Fruit fly (Drosophila melanogaster) whole organism, embryonic: ENCODE data around the gene Piezo.

Experiments used
- BtbVII ChIP-seq: fragments of 200-800 bp; sonication (Bioruptor generic); optimal IDR thresholded peaks from 3 replicates; lab custom pipeline; 2017; ENCODE audit warnings: missing biosample characterization, mild to moderate bottlenecking, missing genetic modification characterization
- C15 ChIP-seq: fragments of 200-800 bp; sonication (Bioruptor generic); IDR thresholded peaks from 3 replicates; pipeline ENCODE4 v1.3.6; 2022; ENCODE audit warnings: missing biosample characterization, missing genetic modification characterization
- CG10543 ChIP-seq: fragments of 200-800 bp; sonication (Bioruptor generic); optimal IDR thresholded peaks from 3 replicates; lab custom pipeline; 2017; ENCODE audit warnings: missing biosample characterization, mild to moderate bottlenecking, missing genetic modification characterization, moderate library complexity
- CG12236 ChIP-seq: fragments of 200-800 bp; sonication (Bioruptor generic); optimal IDR thresholded peaks from 2 replicates; lab custom pipeline; 2016; ENCODE audit warnings: missing biosample characterization, missing genetic modification characterization
- CG12391 ChIP-seq: fragments of 200-800 bp; sonication (Bioruptor generic); optimal IDR thresholded peaks from 3 replicates; lab custom pipeline; 2018; ENCODE audit warnings: missing biosample characterization, mild to moderate bottlenecking, missing genetic modification characterization, moderate library complexity
- CG13894 ChIP-seq: fragments of 200-800 bp; sonication (Bioruptor generic); optimal IDR thresholded peaks from 3 replicates; lab custom pipeline; 2018; ENCODE audit warnings: missing biosample characterization, mild to moderate bottlenecking, missing genetic modification characterization, moderate library complexity
- CG14014 ChIP-seq: fragments of 200-800 bp; sonication (Bioruptor generic); IDR thresholded peaks from 2 replicates; pipeline ENCODE4 v1.3.6; 2022; ENCODE audit warnings: missing biosample characterization, missing genetic modification characterization
- CG14441 ChIP-seq: fragments of 200-800 bp; sonication (Bioruptor generic); IDR thresholded peaks from 2 replicates; pipeline ENCODE4 v1.3.6; 2022; ENCODE audit warnings: missing biosample characterization, missing genetic modification characterization
- CG17186 ChIP-seq: fragments of 200-800 bp; sonication (Bioruptor generic); optimal IDR thresholded peaks from 3 replicates; lab custom pipeline; 2017; ENCODE audit warnings: missing biosample characterization, missing genetic modification reagents, missing genetic modification characterization
- CG18262 ChIP-seq: fragments of 200-800 bp; optimal IDR thresholded peaks from 3 replicates; lab custom pipeline; 2019; ENCODE audit warnings: missing biosample characterization, mild to moderate bottlenecking, missing genetic modification characterization, moderate library complexity
- CG33557 ChIP-seq: fragments of 200-800 bp; sonication (Bioruptor generic); optimal IDR thresholded peaks from 2 replicates; lab custom pipeline; 2019; ENCODE audit warnings: missing biosample characterization, mild to moderate bottlenecking, missing genetic modification characterization, moderate library complexity
- CG6765 ChIP-seq: fragments of 200-800 bp; sonication (Bioruptor generic); optimal IDR thresholded peaks from 3 replicates; lab custom pipeline; 2017; ENCODE audit warnings: missing biosample characterization, mild to moderate bottlenecking, missing genetic modification characterization
- CG7357 ChIP-seq: fragments of 200-800 bp; sonication (Bioruptor generic); IDR thresholded peaks from 3 replicates; pipeline ENCODE4 v1.3.6; 2022; ENCODE audit warnings: missing biosample characterization, missing genetic modification characterization
- CG7745 ChIP-seq: fragments of 200-800 bp; sonication (Bioruptor generic); optimal IDR thresholded peaks from 2 replicates; lab custom pipeline; 2018; ENCODE audit warnings: missing biosample characterization, mild to moderate bottlenecking, missing genetic modification characterization, moderate library complexity
- CG7786 ChIP-seq: fragments of 200-800 bp; sonication (Bioruptor generic); optimal IDR thresholded peaks from 2 replicates; lab custom pipeline; 2016; ENCODE audit warnings: missing biosample characterization, missing genetic modification characterization
- CG8478 ChIP-seq: fragments of >200 bp; optimal IDR thresholded peaks from 2 replicates; lab custom pipeline; 2018
- CG9437 ChIP-seq: fragments of 200-800 bp; sonication (Bioruptor generic); optimal IDR thresholded peaks from 2 replicates; lab custom pipeline; 2018; ENCODE audit warnings: missing biosample characterization, mild to moderate bottlenecking, missing genetic modification characterization
- CG9817 ChIP-seq: fragments of 200-800 bp; sonication (Bioruptor generic); optimal IDR thresholded peaks from 2 replicates; lab custom pipeline; 2018; ENCODE audit warnings: missing biosample characterization, mild to moderate bottlenecking, missing genetic modification characterization, moderate library complexity
- Camta ChIP-seq: fragments of 200-800 bp; sonication (Bioruptor generic); optimal IDR thresholded peaks from 2 replicates; lab custom pipeline; 2016; ENCODE audit warnings: missing biosample characterization, missing genetic modification characterization
- CkIIα-i1 ChIP-seq: fragments of 200-800 bp; sonication (Bioruptor generic); IDR thresholded peaks from 2 replicates; pipeline ENCODE4 v1.3.6; 2022; ENCODE audit warnings: missing biosample characterization, missing genetic modification characterization
- ERR ChIP-seq: fragments of 200-800 bp; sonication (Bioruptor generic); optimal IDR thresholded peaks from 2 replicates; lab custom pipeline; 2016; ENCODE audit warnings: missing biosample characterization, missing genetic modification characterization
- Fer2 ChIP-seq: fragments of 200-800 bp; sonication (Bioruptor generic); optimal IDR thresholded peaks from 2 replicates; lab custom pipeline; 2018; ENCODE audit warnings: missing biosample characterization, mild to moderate bottlenecking, missing genetic modification characterization, moderate library complexity
- HLH4C ChIP-seq: fragments of 200-800 bp; sonication (Bioruptor generic); IDR thresholded peaks from 3 replicates; pipeline ENCODE4 v1.3.6; 2022; ENCODE audit warnings: missing biosample characterization, missing genetic modification characterization; ENCODE audit not compliant: partially characterized antibody
- MBD-R2 ChIP-seq: fragments of 200-800 bp; sonication (Bioruptor generic); IDR thresholded peaks from 2 replicates; pipeline ENCODE4 v1.3.6; 2022; ENCODE audit warnings: missing biosample characterization, missing genetic modification characterization
- Med ChIP-seq: fragments of 200-800 bp; sonication (Bioruptor generic); peaks from one replicate; lab custom pipeline; 2016; ENCODE audit warnings: missing biosample characterization, missing genetic modification characterization, mild to moderate bottlenecking, inconsistent platforms, moderate library complexity
- Side ChIP-seq: fragments of 200-800 bp; sonication (Bioruptor generic); optimal IDR thresholded peaks from 2 replicates; lab custom pipeline; 2016; ENCODE audit warnings: missing biosample characterization, missing genetic modification characterization
- Spps ChIP-seq: fragments of 200-800 bp; sonication (Bioruptor generic); optimal IDR thresholded peaks from 2 replicates; lab custom pipeline; 2018; ENCODE audit warnings: missing biosample characterization, mild to moderate bottlenecking, missing genetic modification characterization
- Sry-δ ChIP-seq: fragments of 200-800 bp; sonication (Bioruptor generic); optimal IDR thresholded peaks from 2 replicates; lab custom pipeline; 2016; ENCODE audit warnings: missing biosample characterization, missing genetic modification characterization
- Taf1 ChIP-seq: fragments of 200-800 bp; sonication (Bioruptor generic); IDR thresholded peaks from 2 replicates; pipeline ENCODE4 v1.3.6; 2022; ENCODE audit warnings: missing biosample characterization, missing genetic modification characterization
- Trl ChIP-seq, 3 experiments: fragments of >200 bp in 2 of 3; fragments of 200-800 bp in 1 of 3; sonication (Bioruptor generic) in 1 of 3; optimal IDR thresholded peaks; 2 replicates in 1 of 3; 3 replicates in 2 of 3; lab custom pipeline; 2016 to 2017; ENCODE audit warnings: missing biosample characterization in 1 of 3, missing genetic modification characterization in 1 of 3
- Xbp1 ChIP-seq: fragments of 200-800 bp; sonication (Bioruptor generic); optimal IDR thresholded peaks from 3 replicates; lab custom pipeline; 2016; ENCODE audit warnings: missing biosample characterization, mild to moderate bottlenecking, missing genetic modification characterization
- ase ChIP-seq: fragments of 200-800 bp; sonication (Bioruptor generic); IDR thresholded peaks from 3 replicates; pipeline ENCODE4 v1.3.6; 2022; ENCODE audit warnings: missing biosample characterization, missing genetic modification characterization
- bab2 ChIP-seq: fragments of 200-800 bp; sonication (Bioruptor generic); optimal IDR thresholded peaks from 2 replicates; lab custom pipeline; 2016; ENCODE audit warnings: missing biosample characterization, missing genetic modification characterization
- bcd ChIP-seq: fragments of 200-800 bp; sonication (Bioruptor generic); optimal IDR thresholded peaks from 2 replicates; lab custom pipeline; 2017; ENCODE audit warnings: missing biosample characterization, mild to moderate bottlenecking, missing genetic modification characterization
- cg ChIP-seq: fragments of 200-800 bp; sonication (Bioruptor generic); optimal IDR thresholded peaks from 3 replicates; lab custom pipeline; 2019; ENCODE audit warnings: missing biosample characterization, mild to moderate bottlenecking, missing genetic modification characterization, moderate library complexity
- dpn ChIP-seq, 2 experiments: fragments of 200-800 bp; sonication (Bioruptor generic); optimal IDR thresholded peaks; 3 replicates each; lab custom pipeline; 2016; ENCODE audit warnings: missing biosample characterization in 2 of 2, missing genetic modification characterization in 2 of 2
- ewg ChIP-seq: fragments of 200-800 bp; sonication (Bioruptor generic); optimal IDR thresholded peaks from 3 replicates; lab custom pipeline; 2017; ENCODE audit warnings: mild to moderate bottlenecking, missing biosample characterization, missing genetic modification reagents, missing genetic modification characterization
- fru ChIP-seq: fragments of >200 bp; optimal IDR thresholded peaks from 2 replicates; lab custom pipeline; 2017
- hb ChIP-seq: fragments of 200-800 bp; sonication (Bioruptor generic); IDR thresholded peaks from 3 replicates; pipeline ENCODE4 v1.3.6; 2022; ENCODE audit warnings: missing biosample characterization, missing genetic modification characterization; ENCODE audit not compliant: partially characterized antibody
- kni ChIP-seq: fragments of 200-800 bp; sonication (Bioruptor generic); optimal IDR thresholded peaks from 3 replicates; lab custom pipeline; 2017; ENCODE audit warnings: mild to moderate bottlenecking, missing biosample characterization, missing genetic modification reagents, missing genetic modification characterization
- lilli ChIP-seq: fragments of 200-800 bp; sonication (Bioruptor generic); optimal IDR thresholded peaks from 3 replicates; lab custom pipeline; 2016; ENCODE audit warnings: missing biosample characterization, missing genetic modification characterization
- maf-S ChIP-seq: fragments of 200-800 bp; sonication (Bioruptor generic); optimal IDR thresholded peaks from 2 replicates; lab custom pipeline; 2016; ENCODE audit warnings: missing biosample characterization, missing genetic modification characterization
- mirr ChIP-seq: fragments of 200-800 bp; sonication (Bioruptor generic); optimal IDR thresholded peaks from 3 replicates; lab custom pipeline; 2018; ENCODE audit warnings: missing biosample characterization, mild to moderate bottlenecking, missing genetic modification characterization
- nau ChIP-seq: fragments of 200-800 bp; sonication (Bioruptor generic); optimal IDR thresholded peaks from 3 replicates; lab custom pipeline; 2017; ENCODE audit warnings: missing biosample characterization, mild to moderate bottlenecking, missing genetic modification characterization, missing genetic modification reagents
- nerfin-2 ChIP-seq: fragments of 200-800 bp; sonication (Bioruptor generic); IDR thresholded peaks from 2 replicates; pipeline ENCODE4 v1.3.6; 2022; ENCODE audit warnings: missing biosample characterization, missing genetic modification characterization; ENCODE audit not compliant: partially characterized antibody
- ranshi ChIP-seq: fragments of 200-800 bp; sonication (Bioruptor generic); IDR thresholded peaks from 2 replicates; pipeline ENCODE4 v1.3.6; 2022; ENCODE audit warnings: missing biosample characterization, missing genetic modification characterization
- salm ChIP-seq: fragments of 200-800 bp; sonication (Bioruptor generic); optimal IDR thresholded peaks from 2 replicates; lab custom pipeline; 2018; ENCODE audit warnings: missing biosample characterization, mild to moderate bottlenecking, missing genetic modification characterization
- stwl ChIP-seq: fragments of 200-800 bp; sonication (Bioruptor generic); optimal IDR thresholded peaks from 3 replicates; lab custom pipeline; 2018; ENCODE audit warnings: missing biosample characterization, mild to moderate bottlenecking, missing genetic modification characterization, moderate library complexity
- trem ChIP-seq: fragments of 200-800 bp; optimal IDR thresholded peaks from 3 replicates; lab custom pipeline; 2019; ENCODE audit warnings: missing biosample characterization, mild to moderate bottlenecking, missing genetic modification characterization, moderate library complexity

Gene Piezo

DNA sequence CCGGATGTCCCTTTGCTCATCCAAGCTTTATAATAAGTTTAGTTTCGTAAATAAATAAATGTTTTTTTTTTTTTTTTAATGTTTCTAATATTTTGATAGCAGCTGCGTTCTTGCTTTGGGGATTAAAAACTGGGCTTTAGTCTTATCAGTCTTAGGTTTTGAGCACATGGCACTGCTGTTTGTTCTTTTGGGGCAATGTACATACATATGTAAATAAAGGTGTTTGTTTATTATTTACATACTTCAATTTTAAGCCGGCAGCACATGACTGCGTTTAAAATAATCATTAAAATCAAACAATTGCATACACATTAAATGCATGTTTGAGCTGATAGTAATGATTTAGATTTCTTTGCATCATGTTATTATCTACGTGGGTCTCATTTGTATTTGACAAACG, 1.3 kb downstream of the Piezo start (continued):
- TF ChIP-seq stwl: peak; percentile 54
- peak; percentile 57; the same call in 1 of the 2 replicates for TF ChIP-seq ranshi
- TF ChIP-seq CG14014: peak; percentile 63; the same call in 1 of the 2 replicates
- peak; percentile 63 for TF ChIP-seq maf-S (GFP tag; lab: Kevin White, UChicago)
- no peak for TF ChIP-seq MBD-R2 (GFP tag; lab: Robert Waterston, UW)
- peak; percentile 58 for TF ChIP-seq Xbp1
- peak; percentile 88 for TF ChIP-seq nau (GFP tag; lab: Kevin White, UChicago)
- peak; percentile 86 for TF ChIP-seq CG7745 (tag; lab: Kevin White, UChicago)
- peak; percentile 62 for TF ChIP-seq Side
- TF ChIP-seq Taf1 (GFP tag; lab: Robert Waterston, UW): no peak
- TF ChIP-seq kni (GFP tag; lab: Kevin White, UChicago): peak; percentile 76
- 0 out of 3 replicates have a peak, but pooled peaks have one; percentile 37 for TF ChIP-seq C15 (GFP tag; lab: Robert Waterston, UW)
- TF ChIP-seq CG12391 (tag; lab: Kevin White, UChicago): peak; percentile 54
- peak; percentile 80 for TF ChIP-seq Spps (tag; lab: Kevin White, UChicago)
- TF ChIP-seq CG6765 (GFP tag; lab: Kevin White, UChicago): no peak
- TF ChIP-seq CG9437 (GFP tag; lab: Kevin White, UChicago): peak; percentile 11
- TF ChIP-seq CG33557 (GFP tag; lab: Kevin White, UChicago): peak; percentile 93
- TF ChIP-seq Sry-δ (GFP tag; lab: Kevin White, UChicago): peak; percentile 31
- peak; percentile 61 for TF ChIP-seq CG10543 (GFP tag; lab: Kevin White, UChicago)
- TF ChIP-seq CG13894: no peak
- no peak for TF ChIP-seq CG7357 (GFP tag; lab: Robert Waterston, UW)
- peak; percentile 24; the same call in 2 of the 3 replicates for TF ChIP-seq ase (GFP tag; lab: Robert Waterston, UW)
- no peak for TF ChIP-seq fru (lab: Kevin White, UChicago)
- TF ChIP-seq CG14441 (GFP tag; lab: Robert Waterston, UW): peak; percentile 20; the same call in 1 of the 2 replicates
- TF ChIP-seq salm: peak; percentile 85
- TF ChIP-seq Fer2 (tag; lab: Kevin White, UChicago): peak; percentile 54
- TF ChIP-seq mirr (GFP tag; lab: Kevin White, UChicago): peak; percentile 39
- peak; percentile 45 to 58 for TF ChIP-seq dpn (GFP tag; optimal IDR thresholded peaks at IDR 0.05; lab: Kevin White, UChicago)
- peak; percentile 77 for TF ChIP-seq ewg (GFP tag; lab: Kevin White, UChicago)
- TF ChIP-seq hb (GFP tag; lab: Robert Waterston, UW): no peak
- TF ChIP-seq CkIIα-i1 (GFP tag; lab: Robert Waterston, UW): no peak
- TF ChIP-seq nerfin-2 (GFP tag; lab: Robert Waterston, UW): no peak
- TF ChIP-seq CG9817 (tag; lab: Kevin White, UChicago): peak; percentile 34
- TF ChIP-seq trem (tag; lab: Kevin White, UChicago): peak; percentile 62
- TF ChIP-seq cg: no peak
- peak; percentile 25 for TF ChIP-seq CG7786
- no peak for TF ChIP-seq Trl (optimal IDR thresholded peaks at IDR 0.05; lab: Kevin White, UChicago)
- peak; percentile 80 for TF ChIP-seq Trl (GFP tag; optimal IDR thresholded peaks at IDR 0.05; lab: Kevin White, UChicago)
- peak; percentile 78 for TF ChIP-seq Camta
- peak; percentile 83 for TF ChIP-seq bab2
- peak; percentile 85 for TF ChIP-seq BtbVII
- peak; percentile 90 for TF ChIP-seq Med
- peak; percentile 45 for TF ChIP-seq lilli (GFP tag; lab: Kevin White, UChicago)
- TF ChIP-seq CG17186 (GFP tag; lab: Kevin White, UChicago): peak; percentile 48
- peak; percentile 81 for TF ChIP-seq CG18262 (tag; lab: Kevin White, UChicago)
- TF ChIP-seq ERR (GFP tag; lab: Kevin White, UChicago): peak; percentile 7
- TF ChIP-seq HLH4C (GFP tag; lab: Robert Waterston, UW): no peak
- TF ChIP-seq bcd: peak; percentile 75
- TF ChIP-seq CG8478 (lab: Kevin White, UChicago): no peak
- TF ChIP-seq CG12236 (GFP tag; lab: Kevin White, UChicago): peak; percentile 85
